Worm (Caenorhabditis elegans) whole organism, L2 larva: ENCODE results near the gene Y64G10A.7.

Source experiments
- egl-27 ChIP-seq: sonication (generic microtip); optimal IDR thresholded peaks from 3 replicates; lab custom pipeline; 2017; ENCODE audit warnings: missing biosample characterization, missing genetic modification reagents, missing genetic modification characterization
- lin-39 ChIP-seq: fragments of 150-350 bp; optimal IDR thresholded peaks from 2 replicates; lab custom pipeline; 2014; ENCODE audit warnings: missing biosample characterization, missing genetic modification reagents, missing genetic modification characterization
- sma-3 ChIP-seq: sonication (generic microtip); optimal IDR thresholded peaks from 2 replicates; lab custom pipeline; 2016; ENCODE audit warnings: missing genetic modification reagents, missing genetic modification characterization, missing compliant biosample characterization
- ztf-11 ChIP-seq: sonication (generic microtip); optimal IDR thresholded peaks from 2 replicates; lab custom pipeline; 2017; ENCODE audit warnings: missing biosample characterization, missing genetic modification characterization

- no peak for TF ChIP-seq lin-39
- no peak for TF ChIP-seq sma-3
- no peak for TF ChIP-seq egl-27 (tag; lab: Kevin White, UChicago)
- TF ChIP-seq ztf-11 (tag; lab: Kevin White, UChicago): no peak
These were observed 47.3 kb upstream of the Y64G10A.7 start, which contains the start of gene Y64G10A.2 for ce11 chrIV:14244357-14244756.
